Worm (Caenorhabditis elegans): ENCODE data around the gene C32D5.4.

C32D5.4 gene

DNA sequence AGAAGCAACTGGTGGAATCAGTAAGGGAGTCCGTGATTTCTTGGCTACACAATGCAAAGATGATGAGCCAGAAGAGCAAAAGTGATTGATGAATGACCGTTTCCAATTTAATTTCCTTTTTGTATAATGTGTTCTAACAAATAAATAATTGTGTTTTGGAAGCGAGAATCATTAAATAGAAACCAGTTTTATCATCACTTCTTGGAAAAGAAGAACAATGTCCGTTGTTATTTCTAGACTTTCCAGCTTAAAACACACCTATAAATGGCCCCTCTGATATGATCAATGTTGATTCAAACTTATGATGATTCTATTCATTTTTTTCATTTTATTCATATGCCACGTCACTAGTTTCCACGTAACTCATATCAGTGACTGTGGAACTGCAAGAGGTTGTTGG, 16.8 kb downstream of the C32D5.4 start, which contains the start of gene C29F5.8:
Gene C29F5.8, plus strand, starts transcription at position 301 of the 400 bp plus-strand sequence.
- TF ChIP-seq snpc-4 (tag; optimal IDR thresholded peaks at IDR 0.05) (no peak), unc-39 (tag; optimal IDR thresholded peaks at IDR 0.05) (no peak), mdl-1 (tag; optimal IDR thresholded peaks at IDR 0.05) (no peak), aly-2 (tag; optimal IDR thresholded peaks at IDR 0.05) (no peak), ztf-4 (tag; optimal IDR thresholded peaks at IDR 0.05) (no peak), nhr-21 (tag; optimal IDR thresholded peaks at IDR 0.05) (no peak), ZK546.5 (tag; optimal IDR thresholded peaks at IDR 0.05) (no peak), lin-11 (tag; optimal IDR thresholded peaks at IDR 0.05) (no peak), skn-1 (tag; optimal IDR thresholded peaks at IDR 0.05) (no peak)

DNA sequence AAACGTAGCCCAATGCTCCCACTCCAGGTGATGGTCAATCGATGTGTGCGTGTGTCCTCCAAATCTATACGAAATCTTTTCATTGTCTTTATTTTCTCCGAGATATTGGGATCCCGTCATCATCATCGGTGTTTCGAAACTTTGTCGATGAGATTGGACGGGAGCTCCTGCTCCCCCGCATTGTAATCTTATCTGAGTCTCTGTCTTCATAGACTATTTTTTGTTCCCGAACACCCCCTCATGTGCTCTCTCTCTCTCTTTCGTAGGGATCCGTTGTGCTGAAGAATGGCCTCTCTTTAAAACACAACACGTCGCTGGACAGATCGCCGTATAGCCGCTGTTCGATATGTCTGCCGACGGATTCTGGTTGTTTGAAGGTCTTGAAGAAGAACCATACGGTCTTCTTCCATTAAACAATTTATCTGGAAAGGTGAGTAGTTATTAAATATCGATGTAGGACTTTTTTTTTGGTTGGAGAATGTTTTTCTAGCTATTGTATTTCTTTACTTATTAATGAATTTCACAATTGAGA, 19.6 kb downstream of the C32D5.4 start, which contains the start of gene C29F5.1:
Gene C29F5.1, plus strand, starts transcription at position 317 of the 532 bp plus-strand sequence.
- TF ChIP-seq mbf-1 (tag; optimal IDR thresholded peaks at IDR 0.05) (no peak), nhr-23 (tag; optimal IDR thresholded peaks at IDR 0.05) (no peak), sma-9 (GFP tag; optimal IDR thresholded peaks at IDR 0.05) (peak; percentile 6), sma-9 (tag; optimal IDR thresholded peaks at IDR 0.05) (no peak), nhr-129 (tag; optimal IDR thresholded peaks at IDR 0.05) (peak; percentile 46), fos-1 (tag; optimal IDR thresholded peaks at IDR 0.05) (no peak), F13H6.1 (tag; optimal IDR thresholded peaks at IDR 0.05) (peak; percentile 11)

DNA sequence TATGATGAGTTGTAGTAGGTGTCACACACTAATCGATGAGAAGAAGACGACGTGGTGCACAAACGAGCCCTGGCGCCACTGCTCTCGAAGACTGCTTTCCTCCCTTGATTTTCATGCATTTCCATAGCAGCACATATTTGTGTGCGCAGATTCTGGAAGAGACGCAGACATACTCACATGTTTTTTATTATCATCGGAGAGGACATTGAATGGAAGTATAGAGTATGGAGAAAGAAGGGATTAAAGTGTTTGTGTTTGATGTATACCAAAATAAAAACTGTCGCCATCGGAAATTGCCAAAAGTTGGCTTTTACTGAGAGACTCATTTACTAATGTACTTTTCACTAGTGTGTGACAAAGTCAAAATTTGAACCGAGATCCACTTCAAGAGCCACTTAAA, 28.6 kb downstream of the C32D5.4 start, which contains the start of gene mps-1:
Gene mps-1, minus strand, starts transcription at position 101 of the 400 bp plus-strand sequence.
- TF ChIP-seq nhr-23 (tag; optimal IDR thresholded peaks at IDR 0.05) (no peak), blmp-1 (tag; optimal IDR thresholded peaks at IDR 0.05; ENCODE audit: insufficient read depth) (no peak), unc-55 (GFP tag; optimal IDR thresholded peaks at IDR 0.05) (no peak), elt-3 (tag; optimal IDR thresholded peaks at IDR 0.05) (no peak), ceh-16 (tag; optimal IDR thresholded peaks at IDR 0.05) (no peak), zag-1 (tag; optimal IDR thresholded peaks at IDR 0.05) (no peak), C34F6.9 (tag; optimal IDR thresholded peaks at IDR 0.05) (no peak), dmd-4 (tag; optimal IDR thresholded peaks at IDR 0.05) (no peak), nhr-10 (tag; optimal IDR thresholded peaks at IDR 0.05) (no peak), sem-4 (tag; optimal IDR thresholded peaks at IDR 0.05) (no peak), lin-13 (GFP tag; optimal IDR thresholded peaks at IDR 0.05) (no peak), nhr-25 (tag; optimal IDR thresholded peaks at IDR 0.05) (no peak), F13H6.1 (tag; optimal IDR thresholded peaks at IDR 0.05) (no peak), ztf-11 (tag; optimal IDR thresholded peaks at IDR 0.05) (no peak)

DNA sequence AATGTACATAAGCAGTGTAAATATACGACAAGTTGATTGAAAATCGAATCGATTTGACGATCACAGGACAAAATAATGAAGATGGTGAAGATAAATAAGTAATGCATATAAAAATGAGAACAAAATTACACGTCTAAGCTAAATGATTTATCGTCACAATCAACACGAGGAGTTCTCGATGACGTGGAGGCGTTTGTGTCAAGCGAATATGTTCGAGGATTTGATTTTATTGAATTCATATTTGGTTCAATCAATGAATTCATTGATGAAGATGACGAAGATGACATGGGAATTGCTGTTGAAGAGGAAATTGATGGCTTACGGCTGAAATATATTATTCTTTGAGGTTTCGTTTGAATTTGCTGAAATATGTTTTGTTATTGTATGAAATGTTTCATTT, 30.4 kb downstream of the C32D5.4 start, which contains the start of gene nyn-3:
Gene nyn-3, minus strand, starts transcription at position 101 of the 400 bp plus-strand sequence.
- TF ChIP-seq nhr-23 (tag; optimal IDR thresholded peaks at IDR 0.05), result no peak
- TF ChIP-seq lin-11 (tag; optimal IDR thresholded peaks at IDR 0.05), result no peak
- no peak for TF ChIP-seq nhr-129 (tag; optimal IDR thresholded peaks at IDR 0.05)
- no peak for TF ChIP-seq unc-39 (tag; optimal IDR thresholded peaks at IDR 0.05)
- TF ChIP-seq nhr-11 (tag; optimal IDR thresholded peaks at IDR 0.05), result no peak

DNA sequence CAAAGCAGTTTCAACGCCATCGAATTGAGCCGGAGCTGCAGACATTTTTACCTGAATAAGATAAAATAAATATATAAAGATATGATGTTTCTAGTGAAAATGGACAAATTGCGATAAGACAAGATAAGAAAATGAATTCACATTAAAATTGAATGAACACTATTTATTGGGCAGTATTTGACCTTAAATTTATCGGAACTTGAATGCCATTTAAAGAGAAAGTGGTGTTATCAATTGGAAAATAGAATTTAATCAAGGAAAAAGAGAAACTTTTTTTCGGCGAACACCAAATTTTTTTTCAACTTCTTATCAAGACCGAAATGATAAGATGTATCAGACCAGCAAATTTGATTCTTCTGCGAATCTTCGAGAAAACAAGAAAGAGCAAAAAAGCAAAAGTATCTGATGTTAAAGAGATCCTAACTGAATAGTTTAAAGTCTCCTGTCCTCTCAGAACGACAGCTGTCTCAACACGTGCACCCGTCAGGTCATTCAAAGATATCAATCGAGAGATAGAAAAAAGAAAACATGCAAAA, 32.8 kb downstream of the C32D5.4 start, which contains the start of gene upb-1:
Gene upb-1, minus strand, starts transcription at position 51 of the 536 bp plus-strand sequence.
- no peak for TF ChIP-seq nhr-12 (tag; optimal IDR thresholded peaks at IDR 0.05)
- peak; percentile 41 for TF ChIP-seq fos-1 (tag; optimal IDR thresholded peaks at IDR 0.05)
- no peak for TF ChIP-seq lin-13 (GFP tag; optimal IDR thresholded peaks at IDR 0.05)
- TF ChIP-seq nhr-129 (tag; optimal IDR thresholded peaks at IDR 0.05), result peak; percentile 53
- peak; percentile 63 for TF ChIP-seq F13H6.1 (tag; optimal IDR thresholded peaks at IDR 0.05)
- peak in 1 of 2 experiments; percentile 52 for TF ChIP-seq lsy-2 (tag; optimal IDR thresholded peaks at IDR 0.05)
- TF ChIP-seq blmp-1 (tag; optimal IDR thresholded peaks at IDR 0.05; ENCODE audit: insufficient read depth), result peak; percentile 23
- no peak for TF ChIP-seq ztf-4 (tag; optimal IDR thresholded peaks at IDR 0.05)
- TF ChIP-seq C34F6.9 (tag; optimal IDR thresholded peaks at IDR 0.05), result peak; percentile 47
- TF ChIP-seq alr-1 (tag; optimal IDR thresholded peaks at IDR 0.05), result no peak
- no peak for TF ChIP-seq mab-5 (tag; optimal IDR thresholded peaks at IDR 0.05)
- peak; percentile 63 for TF ChIP-seq sma-9 (GFP tag; optimal IDR thresholded peaks at IDR 0.05)
- no peak for TF ChIP-seq sma-9 (tag; optimal IDR thresholded peaks at IDR 0.05)
- no peak for TF ChIP-seq R02D3.7 (tag; optimal IDR thresholded peaks at IDR 0.05)

Measured in whole organism, L2 larva.